Fruit fly (Drosophila melanogaster) whole organism, embryonic: ENCODE measurements around the gene CG32483.

Experiments used
- B-H1 ChIP-seq: fragments of 200-800 bp; sonication (Bioruptor generic); IDR thresholded peaks from 3 replicates; pipeline ENCODE4 v1.3.6; 2022; ENCODE audit warnings: missing biosample characterization, missing genetic modification characterization
- CG10274 ChIP-seq: fragments of 200-800 bp; sonication (Bioruptor generic); optimal IDR thresholded peaks from 3 replicates; lab custom pipeline; 2017; ENCODE audit warnings: missing biosample characterization, mild to moderate bottlenecking, missing genetic modification characterization
- CG11085 ChIP-seq: fragments of 200-800 bp; sonication (Bioruptor generic); IDR thresholded peaks from 2 replicates; pipeline ENCODE4 v1.3.6; 2022; ENCODE audit warnings: missing biosample characterization, missing genetic modification characterization
- CG11093 ChIP-seq: fragments of 200-800 bp; sonication (Bioruptor generic); IDR thresholded peaks from 3 replicates; pipeline ENCODE4 v1.3.6; 2022; ENCODE audit warnings: missing biosample characterization, missing genetic modification characterization
- CG11504 ChIP-seq: fragments of 200-800 bp; sonication (Bioruptor generic); optimal IDR thresholded peaks from 3 replicates; lab custom pipeline; 2019; ENCODE audit warnings: missing biosample characterization, mild to moderate bottlenecking, missing genetic modification characterization, moderate library complexity
- CG11695 ChIP-seq: fragments of 200-800 bp; sonication (Bioruptor generic); IDR thresholded peaks from 3 replicates; pipeline ENCODE4 v1.3.6; 2022; ENCODE audit warnings: missing biosample characterization, missing genetic modification characterization
- CG11723 ChIP-seq: fragments of 200-800 bp; sonication (Bioruptor generic); optimal IDR thresholded peaks from 2 replicates; lab custom pipeline; 2017; ENCODE audit warnings: missing biosample characterization, mild to moderate bottlenecking, missing genetic modification characterization
- CG14014 ChIP-seq: fragments of 200-800 bp; sonication (Bioruptor generic); IDR thresholded peaks from 2 replicates; pipeline ENCODE4 v1.3.6; 2022; ENCODE audit warnings: missing biosample characterization, missing genetic modification characterization
- CG15073 ChIP-seq: fragments of 200-800 bp; sonication (Bioruptor generic); optimal IDR thresholded peaks from 2 replicates; lab custom pipeline; 2016; ENCODE audit warnings: missing biosample characterization, missing genetic modification characterization
- CG1602 ChIP-seq: fragments of 200-800 bp; sonication (Bioruptor generic); optimal IDR thresholded peaks from 3 replicates; lab custom pipeline; 2016; ENCODE audit warnings: missing biosample characterization, missing genetic modification characterization
- CG1832 ChIP-seq: fragments of 200-800 bp; sonication (Bioruptor generic); optimal IDR thresholded peaks from 2 replicates; lab custom pipeline; 2017; ENCODE audit warnings: missing biosample characterization, mild to moderate bottlenecking, missing genetic modification characterization, inconsistent platforms
- CG30431 ChIP-seq: fragments of 200-800 bp; sonication (Bioruptor generic); optimal IDR thresholded peaks from 2 replicates; lab custom pipeline; 2017; ENCODE audit warnings: missing biosample characterization, missing genetic modification characterization
- CG31388 ChIP-seq: fragments of 200-800 bp; sonication (Bioruptor generic); optimal IDR thresholded peaks from 2 replicates; lab custom pipeline; 2016; ENCODE audit warnings: missing biosample characterization, missing genetic modification characterization
- CG32772 ChIP-seq: fragments of 200-800 bp; sonication (Bioruptor generic); IDR thresholded peaks from 2 replicates; pipeline ENCODE4 v1.3.6; 2022; ENCODE audit warnings: missing biosample characterization, missing genetic modification characterization
- CG33557 ChIP-seq: fragments of 200-800 bp; sonication (Bioruptor generic); optimal IDR thresholded peaks from 2 replicates; lab custom pipeline; 2019; ENCODE audit warnings: missing biosample characterization, mild to moderate bottlenecking, missing genetic modification characterization, moderate library complexity
- CG3726 ChIP-seq: fragments of 200-800 bp; sonication (Bioruptor generic); IDR thresholded peaks from 3 replicates; pipeline ENCODE4, ENCODE4 v1.3.6; 2022; ENCODE audit warnings: missing biosample characterization, missing genetic modification characterization
- CG6254 ChIP-seq: fragments of 200-800 bp; sonication (Bioruptor generic); optimal IDR thresholded peaks from 3 replicates; lab custom pipeline; 2017; ENCODE audit warnings: mild to moderate bottlenecking, missing biosample characterization, missing genetic modification reagents, missing genetic modification characterization
- CG7372 ChIP-seq: fragments of 200-800 bp; sonication (Bioruptor generic); IDR thresholded peaks from 2 replicates; pipeline ENCODE4 v1.3.6; 2022; ENCODE audit warnings: missing biosample characterization, missing genetic modification characterization
- CG7928 ChIP-seq: fragments of 200-800 bp; sonication (Bioruptor generic); optimal IDR thresholded peaks from 2 replicates; lab custom pipeline; 2017; ENCODE audit warnings: missing biosample characterization, mild to moderate bottlenecking, missing genetic modification characterization
- CG7963 ChIP-seq: fragments of 200-800 bp; sonication (Bioruptor generic); IDR thresholded peaks from 3 replicates; pipeline ENCODE4 v1.3.6; 2022; ENCODE audit warnings: missing biosample characterization, missing genetic modification characterization; ENCODE audit not compliant: partially characterized antibody
- CG8478 ChIP-seq: fragments of >200 bp; optimal IDR thresholded peaks from 2 replicates; lab custom pipeline; 2018
- D19A ChIP-seq: fragments of 200-800 bp; optimal IDR thresholded peaks from 3 replicates; lab custom pipeline; 2019; ENCODE audit warnings: missing biosample characterization, mild to moderate bottlenecking, missing genetic modification characterization, moderate library complexity
- Doc2 ChIP-seq: fragments of 200-800 bp; sonication (Bioruptor generic); IDR thresholded peaks from 2 replicates; pipeline ENCODE4 v1.3.6; 2022; ENCODE audit warnings: missing biosample characterization, missing genetic modification characterization
- HLH4C ChIP-seq: fragments of 200-800 bp; sonication (Bioruptor generic); IDR thresholded peaks from 3 replicates; pipeline ENCODE4 v1.3.6; 2022; ENCODE audit warnings: missing biosample characterization, missing genetic modification characterization; ENCODE audit not compliant: partially characterized antibody
- Kr ChIP-seq: fragments of 200-800 bp; sonication (Bioruptor generic); optimal IDR thresholded peaks from 2 replicates; lab custom pipeline; 2017; ENCODE audit warnings: missing biosample characterization, mild to moderate bottlenecking, missing genetic modification characterization
- MESR4 ChIP-seq: fragments of 200-800 bp; sonication (Bioruptor generic); optimal IDR thresholded peaks from 2 replicates; lab custom pipeline; 2018; ENCODE audit warnings: missing biosample characterization, mild to moderate bottlenecking, missing genetic modification characterization, moderate library complexity
- Med ChIP-seq: fragments of 200-800 bp; sonication (Bioruptor generic); peaks from one replicate; lab custom pipeline; 2016; ENCODE audit warnings: missing biosample characterization, missing genetic modification characterization, mild to moderate bottlenecking, inconsistent platforms, moderate library complexity
- NC2α ChIP-seq: fragments of 200-800 bp; sonication (Bioruptor generic); optimal IDR thresholded peaks from 2 replicates; lab custom pipeline; 2016; ENCODE audit warnings: missing biosample characterization, missing genetic modification characterization
- Oaz ChIP-seq: fragments of 200-800 bp; sonication (Bioruptor generic); IDR thresholded peaks from 2 replicates; pipeline ENCODE4 v1.3.6; 2022; ENCODE audit warnings: missing biosample characterization, missing genetic modification characterization
- Sox102F ChIP-seq: fragments of 200-800 bp; sonication (Bioruptor generic); optimal IDR thresholded peaks from 2 replicates; lab custom pipeline; 2018; ENCODE audit warnings: missing biosample characterization, mild to moderate bottlenecking, missing genetic modification characterization, moderate library complexity
- Sry-δ ChIP-seq: fragments of 200-800 bp; sonication (Bioruptor generic); optimal IDR thresholded peaks from 2 replicates; lab custom pipeline; 2016; ENCODE audit warnings: missing biosample characterization, missing genetic modification characterization
- Stat92E ChIP-seq, 3 experiments: fragments of >200 bp in 2 of 3; fragments of 200-800 bp in 1 of 3; sonication (Bioruptor generic) in 1 of 3; optimal IDR thresholded peaks; 2 replicates each; lab custom pipeline; 2017 to 2019; ENCODE audit warnings: missing biosample characterization in 3 of 3, missing genetic modification characterization in 3 of 3, mild to moderate bottlenecking in 1 of 3, moderate library complexity in 1 of 3
- YL-1 ChIP-seq: fragments of 200-800 bp; sonication (Bioruptor generic); optimal IDR thresholded peaks from 3 replicates; lab custom pipeline; 2017; ENCODE audit warnings: missing biosample characterization, mild to moderate bottlenecking, missing genetic modification characterization
- ab ChIP-seq: fragments of 200-800 bp; sonication (Bioruptor generic); optimal IDR thresholded peaks from 2 replicates; lab custom pipeline; 2016; ENCODE audit warnings: missing biosample characterization, missing genetic modification characterization
- aop ChIP-seq: fragments of 200-800 bp; sonication (Bioruptor generic); IDR thresholded peaks from 2 replicates; pipeline ENCODE4 v1.3.6; 2022; ENCODE audit warnings: missing biosample characterization, missing genetic modification characterization
- cad ChIP-seq: fragments of >200 bp; optimal IDR thresholded peaks from 2 replicates; lab custom pipeline; 2017; ENCODE audit warnings: missing biosample characterization, missing genetic modification characterization
- croc ChIP-seq: fragments of 200-800 bp; sonication (Bioruptor generic); conservative IDR thresholded peaks from 3 replicates; pipeline ENCODE4 v1.3.6; 2022; ENCODE audit warnings: missing biosample characterization, missing genetic modification characterization
- cwo ChIP-seq: fragments of 200-800 bp; sonication (Bioruptor generic); optimal IDR thresholded peaks from 3 replicates; lab custom pipeline; 2017; ENCODE audit warnings: missing biosample characterization, missing genetic modification characterization, mild to moderate bottlenecking, moderate library complexity, missing genetic modification reagents
- dan ChIP-seq: fragments of 200-800 bp; sonication (Bioruptor generic); IDR thresholded peaks from 2 replicates; pipeline ENCODE4 v1.3.6; 2022; ENCODE audit warnings: missing biosample characterization, missing genetic modification characterization
- fd3F ChIP-seq: fragments of 200-800 bp; sonication (Bioruptor generic); optimal IDR thresholded peaks from 2 replicates; lab custom pipeline; 2018; ENCODE audit warnings: missing biosample characterization, mild to moderate bottlenecking, missing genetic modification characterization, moderate library complexity
- gcm ChIP-seq: fragments of 200-800 bp; sonication (Bioruptor generic); optimal IDR thresholded peaks from 2 replicates; lab custom pipeline; 2019; ENCODE audit warnings: missing biosample characterization, mild to moderate bottlenecking, missing genetic modification characterization, moderate library complexity
- hbn ChIP-seq: fragments of 200-800 bp; sonication (Bioruptor generic); IDR thresholded peaks from 2 replicates; pipeline ENCODE4 v1.3.6; 2022; ENCODE audit warnings: missing biosample characterization, missing genetic modification characterization; ENCODE audit not compliant: partially characterized antibody
- hkb ChIP-seq, 2 experiments: fragments of 200-800 bp in 1 of 2; fragments of >200 bp in 1 of 2; sonication (Bioruptor generic) in 1 of 2; IDR thresholded peaks in 1 of 2; optimal IDR thresholded peaks in 1 of 2; 2 replicates each; pipeline versions ENCODE4 v1.3.6 to Lab custom; 2017 to 2022; ENCODE audit warnings: missing biosample characterization in 1 of 2, missing genetic modification characterization in 1 of 2
- hth ChIP-seq: fragments of >200 bp; optimal IDR thresholded peaks from 2 replicates; lab custom pipeline; 2017; ENCODE audit warnings: inconsistent platforms
- nmo ChIP-seq: fragments of 200-800 bp; sonication (Bioruptor generic); optimal IDR thresholded peaks from 2 replicates; lab custom pipeline; 2018; ENCODE audit warnings: missing biosample characterization, mild to moderate bottlenecking, missing genetic modification characterization, moderate library complexity
- pum ChIP-seq: fragments of 200-800 bp; sonication (Bioruptor generic); optimal IDR thresholded peaks from 2 replicates; lab custom pipeline; 2016; ENCODE audit warnings: missing biosample characterization, missing genetic modification characterization
- pzg ChIP-seq: fragments of 200-800 bp; sonication (Bioruptor generic); optimal IDR thresholded peaks from 3 replicates; lab custom pipeline; 2018; ENCODE audit warnings: missing biosample characterization, mild to moderate bottlenecking, missing genetic modification characterization, moderate library complexity
- slou ChIP-seq: fragments of 200-800 bp; sonication (Bioruptor generic); optimal IDR thresholded peaks from 3 replicates; lab custom pipeline; 2016; ENCODE audit warnings: missing biosample characterization, missing genetic modification characterization
- sna ChIP-seq: fragments of 200-800 bp; sonication (Bioruptor generic); IDR thresholded peaks from 2 replicates; pipeline ENCODE4 v1.3.6; 2022; ENCODE audit warnings: missing biosample characterization, missing genetic modification characterization; ENCODE audit not compliant: partially characterized antibody
- wdn ChIP-seq: fragments of 200-800 bp; sonication (Bioruptor generic); IDR thresholded peaks from 2 replicates; pipeline ENCODE4 v1.3.6; 2022; ENCODE audit warnings: missing biosample characterization, missing genetic modification characterization

The CG32483 gene

DNA sequence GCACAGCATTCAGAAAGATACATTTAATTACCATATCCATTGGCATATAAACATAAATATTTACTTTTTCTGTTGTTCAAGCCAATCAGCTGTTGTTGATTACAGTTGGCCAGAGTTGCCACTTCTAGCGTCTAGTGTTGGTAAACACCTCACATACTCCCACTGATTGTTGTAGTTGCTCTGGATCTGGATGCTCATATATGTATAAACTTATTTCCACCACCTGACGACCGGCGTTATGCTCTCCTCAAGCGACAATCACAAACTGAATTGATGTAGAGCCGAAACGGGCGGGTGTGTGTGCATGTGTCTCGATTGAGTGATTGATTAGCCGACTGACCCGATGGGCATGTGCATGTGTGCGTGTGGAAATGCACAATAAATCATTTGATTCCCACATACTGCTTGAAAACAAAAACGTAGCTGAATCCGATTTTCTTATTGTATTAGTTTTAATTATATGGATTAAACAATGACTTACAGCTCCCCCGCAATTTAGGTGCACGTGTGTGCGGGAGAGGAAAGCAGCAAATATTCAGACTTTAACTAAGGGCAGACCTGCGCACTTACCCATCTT lies 8.0 kb downstream of the CG32483 start (continued):
- TF ChIP-seq CG1602 (GFP tag; lab: Kevin White, UChicago) (no peak), cad (peak; percentile 33), pum (GFP tag; lab: Kevin White, UChicago) (no peak), CG31388 (no peak), HLH4C (GFP tag; lab: Robert Waterston, UW) (no peak; the same call in 2 of the 3 replicates), CG14014 (GFP tag; lab: Robert Waterston, UW) (peak; percentile 58; the same call in 1 of the 2 replicates), CG11093 (GFP tag; lab: Robert Waterston, UW) (no peak), croc (GFP tag; lab: Robert Waterston, UW) (no peak), NC2α (GFP tag; lab: Kevin White, UChicago) (no peak), CG15073 (GFP tag; lab: Kevin White, UChicago) (no peak), slou (no peak), hkb (optimal IDR thresholded peaks at IDR 0.05; lab: Kevin White, UChicago) (no peak), hkb (GFP tag; IDR thresholded peaks at IDR 0.05; lab: Robert Waterston, UW) (peak; percentile 39; the same call in 1 of the 2 replicates), CG11695 (GFP tag; lab: Robert Waterston, UW) (no peak), ab (GFP tag; lab: Kevin White, UChicago) (no peak), CG7963 (GFP tag; lab: Robert Waterston, UW) (no peak), fd3F (GFP tag; lab: Kevin White, UChicago) (no peak), CG11723 (GFP tag; lab: Kevin White, UChicago) (no peak), Sry-δ (GFP tag; lab: Kevin White, UChicago) (peak; percentile 53), CG7372 (GFP tag; lab: Robert Waterston, UW) (no peak), YL-1 (GFP tag; lab: Kevin White, UChicago) (peak; percentile 63), pzg (GFP tag; lab: Kevin White, UChicago) (peak; percentile 76), gcm (GFP tag; lab: Kevin White, UChicago) (peak; percentile 37), Stat92E (GFP tag; optimal IDR thresholded peaks at IDR 0.05; lab: Kevin White, UChicago) (peak in 1 of 3 experiments; percentile 27), nmo (GFP tag; lab: Kevin White, UChicago) (peak; percentile 34), wdn (GFP tag; lab: Robert Waterston, UW) (no peak), CG8478 (no peak), B-H1 (GFP tag; lab: Robert Waterston, UW) (no peak), dan (no peak), CG11504 (tag; lab: Kevin White, UChicago) (peak; percentile 48), MESR4 (GFP tag; lab: Kevin White, UChicago) (peak; percentile 82), CG6254 (GFP tag; lab: Kevin White, UChicago) (no peak), CG7928 (no peak), hbn (GFP tag; lab: Robert Waterston, UW) (no peak), CG1832 (no peak), CG3726 (no peak), cwo (GFP tag; lab: Kevin White, UChicago) (no peak), Med (GFP tag; lab: Kevin White, UChicago) (peak; percentile 96), aop (GFP tag; lab: Robert Waterston, UW) (no peak), sna (GFP tag; lab: Robert Waterston, UW) (peak; percentile 17; the same call in 1 of the 2 replicates), CG30431 (GFP tag; lab: Kevin White, UChicago) (no peak), Sox102F (GFP tag; lab: Kevin White, UChicago) (no peak), CG33557 (GFP tag; lab: Kevin White, UChicago) (peak; percentile 44), CG10274 (no peak), Doc2 (GFP tag; lab: Robert Waterston, UW) (no peak), Kr (no peak), D19A (peak; percentile 7), CG11085 (GFP tag; lab: Robert Waterston, UW) (no peak), CG32772 (GFP tag; lab: Robert Waterston, UW) (no peak), hth (lab: Kevin White, UChicago) (no peak), Oaz (GFP tag; lab: Robert Waterston, UW) (no peak)
